Worm (Caenorhabditis elegans): Measurements from ENCODE around the gene ape-1.

ce11 chrV:11673746-11674365 is 1.9 kb upstream of the ape-1 start:
- no peak for TF ChIP-seq nhr-11 (tag; optimal IDR thresholded peaks at IDR 0.05)
- TF ChIP-seq snpc-4 (tag; optimal IDR thresholded peaks at IDR 0.05) = no peak
- no peak for TF ChIP-seq nhr-12 (tag; optimal IDR thresholded peaks at IDR 0.05)

Data from whole organism, L3 larva.